Worm (Caenorhabditis elegans): ENCODE data around the gene vglu-2.

Gene vglu-2

DNA sequence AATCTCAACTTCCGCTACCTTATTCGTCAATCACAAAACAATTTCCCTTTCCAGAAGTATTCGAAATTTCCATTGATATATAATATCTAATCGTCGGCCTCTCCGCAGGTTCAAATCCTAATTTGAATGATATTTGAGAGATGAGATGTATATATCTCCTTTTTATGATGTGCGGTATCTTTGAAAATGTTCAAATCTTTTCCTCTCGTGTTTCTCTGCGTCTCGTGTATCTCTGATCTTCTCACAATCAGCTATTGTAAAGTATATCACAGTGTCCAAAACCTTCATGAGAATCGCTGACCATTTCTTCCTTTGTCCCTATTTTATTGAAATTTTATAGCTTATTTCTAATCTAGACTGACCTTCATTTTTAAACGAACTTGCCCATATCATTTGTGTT, 5.1 kb upstream of the vglu-2 start:
- TF ChIP-seq tbx-37 (GFP tag; conservative IDR thresholded peaks at IDR 0.05) (no peak), aly-1 (tag; optimal IDR thresholded peaks at IDR 0.05) (no peak), scrt-1 (GFP tag; IDR thresholded peaks at IDR 0.05) (no peak), hnd-1 (tag; optimal IDR thresholded peaks at IDR 0.05) (no peak), sea-1 (GFP tag; conservative IDR thresholded peaks at IDR 0.05) (no peak), tra-4 (tag; optimal IDR thresholded peaks at IDR 0.05) (no peak), hmg-4 (GFP tag; optimal IDR thresholded peaks at IDR 0.05) (no peak), flt-1 (GFP tag; IDR thresholded peaks at IDR 0.05) (no peak), F13C5.2 (tag; optimal IDR thresholded peaks at IDR 0.05) (no peak), tbx-11 (GFP tag; IDR thresholded peaks at IDR 0.05) (no peak), ceh-13 (GFP tag; optimal IDR thresholded peaks at IDR 0.05) (no peak), B0310.2 (tag; optimal IDR thresholded peaks at IDR 0.05) (no peak), ama-1 (optimal IDR thresholded peaks at IDR 0.05) (no peak), ceh-36 (tag; optimal IDR thresholded peaks at IDR 0.05) (no peak)

DNA sequence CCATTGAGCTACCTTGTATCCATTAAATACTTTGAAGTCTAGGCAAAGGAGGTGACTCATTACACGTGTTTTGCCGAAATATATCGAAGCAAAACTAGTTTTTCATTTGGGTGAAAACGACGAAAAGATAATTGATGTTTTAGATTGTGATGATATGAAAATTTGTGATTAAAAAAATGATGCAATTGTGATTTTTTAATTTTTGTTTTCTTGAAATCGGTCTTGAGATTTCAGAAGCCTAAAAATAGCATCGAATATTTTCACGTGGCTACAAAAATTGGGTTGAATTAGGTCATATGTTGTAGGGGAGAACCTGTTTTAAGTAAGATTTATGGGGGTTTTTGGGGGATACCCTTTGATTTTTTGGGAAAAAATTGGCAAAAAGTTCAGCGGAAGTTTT, 4.4 kb upstream of the vglu-2 start:
- TF ChIP-seq tbx-11 (GFP tag; IDR thresholded peaks at IDR 0.05) (no peak), tra-4 (tag; optimal IDR thresholded peaks at IDR 0.05) (no peak), scrt-1 (GFP tag; IDR thresholded peaks at IDR 0.05) (no peak), hmg-4 (GFP tag; optimal IDR thresholded peaks at IDR 0.05) (no peak), ceh-13 (GFP tag; optimal IDR thresholded peaks at IDR 0.05) (no peak), tbx-37 (GFP tag; conservative IDR thresholded peaks at IDR 0.05) (no peak), aly-1 (tag; optimal IDR thresholded peaks at IDR 0.05) (no peak), flt-1 (GFP tag; IDR thresholded peaks at IDR 0.05) (no peak), B0310.2 (tag; optimal IDR thresholded peaks at IDR 0.05) (no peak), pes-1 (GFP tag; IDR thresholded peaks at IDR 0.05) (no peak), ceh-36 (tag; optimal IDR thresholded peaks at IDR 0.05) (no peak), sea-1 (GFP tag; conservative IDR thresholded peaks at IDR 0.05) (no peak), hnd-1 (tag; optimal IDR thresholded peaks at IDR 0.05) (no peak), ama-1 (optimal IDR thresholded peaks at IDR 0.05) (no peak), ets-7 (tag; optimal IDR thresholded peaks at IDR 0.05) (no peak)

DNA sequence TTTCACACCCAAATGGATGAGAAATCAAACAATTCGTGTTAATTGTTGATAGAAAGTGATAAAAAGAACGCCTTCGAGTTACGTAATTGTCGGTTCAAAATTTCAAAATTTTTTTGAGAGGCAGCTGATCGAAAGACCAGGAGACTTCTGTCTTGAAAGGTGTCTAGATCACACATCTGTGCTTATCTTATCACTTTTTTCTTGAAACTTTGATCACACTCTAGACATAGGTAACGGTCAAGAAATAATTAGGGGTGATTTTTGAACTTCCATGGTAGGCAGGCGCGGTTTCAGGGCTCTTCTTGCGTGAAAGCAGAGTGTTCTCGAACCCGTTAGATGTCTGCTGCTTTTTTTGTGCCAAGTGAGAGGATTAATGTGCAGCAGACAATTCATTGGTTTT, 1.6 kb upstream of the vglu-2 start:
- TF ChIP-seq B0310.2 (tag; optimal IDR thresholded peaks at IDR 0.05): no peak
- TF ChIP-seq tbx-37 (GFP tag; conservative IDR thresholded peaks at IDR 0.05): no peak
- no peak for TF ChIP-seq ceh-36 (tag; optimal IDR thresholded peaks at IDR 0.05)
- no peak for TF ChIP-seq tra-4 (tag; optimal IDR thresholded peaks at IDR 0.05)
- TF ChIP-seq sea-1 (GFP tag; conservative IDR thresholded peaks at IDR 0.05): no peak
- TF ChIP-seq flt-1 (GFP tag; IDR thresholded peaks at IDR 0.05): no peak
- TF ChIP-seq scrt-1 (GFP tag; IDR thresholded peaks at IDR 0.05): no peak
- no peak for TF ChIP-seq ama-1 (optimal IDR thresholded peaks at IDR 0.05)
- no peak for TF ChIP-seq pes-1 (GFP tag; IDR thresholded peaks at IDR 0.05)
- no peak for TF ChIP-seq hnd-1 (tag; optimal IDR thresholded peaks at IDR 0.05)
- TF ChIP-seq F13C5.2 (tag; optimal IDR thresholded peaks at IDR 0.05): no peak
- no peak for TF ChIP-seq tbx-11 (GFP tag; IDR thresholded peaks at IDR 0.05)
- TF ChIP-seq hmbx-1 (tag; optimal IDR thresholded peaks at IDR 0.05): no peak
- TF ChIP-seq hmg-4 (GFP tag; optimal IDR thresholded peaks at IDR 0.05): no peak
- TF ChIP-seq aly-1 (tag; optimal IDR thresholded peaks at IDR 0.05): no peak
- TF ChIP-seq ceh-13 (GFP tag; optimal IDR thresholded peaks at IDR 0.05): no peak
- no peak for TF ChIP-seq ets-7 (tag; optimal IDR thresholded peaks at IDR 0.05)

ce11 chrIII:10293946-10294345, 991 bp upstream of the vglu-2 start:
- TF ChIP-seq F13C5.2 (tag; optimal IDR thresholded peaks at IDR 0.05) (no peak), ceh-36 (tag; optimal IDR thresholded peaks at IDR 0.05) (no peak), B0310.2 (tag; optimal IDR thresholded peaks at IDR 0.05) (no peak), hmg-4 (GFP tag; optimal IDR thresholded peaks at IDR 0.05) (no peak), ceh-13 (GFP tag; optimal IDR thresholded peaks at IDR 0.05) (no peak), tra-4 (tag; optimal IDR thresholded peaks at IDR 0.05) (no peak), hmbx-1 (tag; optimal IDR thresholded peaks at IDR 0.05) (no peak), flt-1 (GFP tag; IDR thresholded peaks at IDR 0.05) (no peak), ama-1 (optimal IDR thresholded peaks at IDR 0.05) (no peak), sea-1 (GFP tag; conservative IDR thresholded peaks at IDR 0.05) (no peak), tbx-11 (GFP tag; IDR thresholded peaks at IDR 0.05) (no peak), scrt-1 (GFP tag; IDR thresholded peaks at IDR 0.05) (no peak), hnd-1 (tag; optimal IDR thresholded peaks at IDR 0.05) (no peak), pes-1 (GFP tag; IDR thresholded peaks at IDR 0.05) (no peak), ets-7 (tag; optimal IDR thresholded peaks at IDR 0.05) (no peak), tbx-37 (GFP tag; conservative IDR thresholded peaks at IDR 0.05) (no peak), aly-1 (tag; optimal IDR thresholded peaks at IDR 0.05) (no peak)

- TF ChIP-seq tbx-11 (GFP tag; IDR thresholded peaks at IDR 0.05) (no peak), hmbx-1 (tag; optimal IDR thresholded peaks at IDR 0.05) (no peak), hmg-4 (GFP tag; optimal IDR thresholded peaks at IDR 0.05) (no peak), ceh-36 (tag; optimal IDR thresholded peaks at IDR 0.05) (no peak), ceh-13 (GFP tag; optimal IDR thresholded peaks at IDR 0.05) (no peak), ets-7 (tag; optimal IDR thresholded peaks at IDR 0.05) (no peak), B0310.2 (tag; optimal IDR thresholded peaks at IDR 0.05) (no peak), scrt-1 (GFP tag; IDR thresholded peaks at IDR 0.05) (no peak), flt-1 (GFP tag; IDR thresholded peaks at IDR 0.05) (no peak), sea-1 (GFP tag; conservative IDR thresholded peaks at IDR 0.05) (no peak), tra-4 (tag; optimal IDR thresholded peaks at IDR 0.05) (no peak), aly-1 (tag; optimal IDR thresholded peaks at IDR 0.05) (no peak), hnd-1 (tag; optimal IDR thresholded peaks at IDR 0.05) (no peak), F13C5.2 (tag; optimal IDR thresholded peaks at IDR 0.05) (no peak)
Observed at ce11 chrIII:10296904-10297303, 2.0 kb downstream of the vglu-2 start.

DNA sequence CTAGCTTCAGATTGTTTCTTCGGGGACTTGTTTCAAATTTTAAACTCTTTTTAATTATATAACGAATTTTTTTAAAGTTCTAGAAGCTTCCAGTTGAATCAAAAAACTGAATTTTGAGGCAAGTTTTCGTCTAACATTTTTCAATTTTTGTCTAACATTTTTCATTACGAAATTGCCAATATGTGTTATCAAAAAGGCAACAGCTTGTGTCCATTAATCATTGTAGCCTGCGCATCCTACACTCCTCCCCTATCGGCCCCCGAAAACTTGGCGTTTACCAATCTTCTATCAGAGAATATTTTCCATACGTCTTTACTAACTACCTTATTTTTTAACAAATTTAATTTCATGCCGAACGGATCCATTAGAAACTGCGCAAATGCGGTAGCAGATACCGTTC, 5.1 kb downstream of the vglu-2 start, which contains the start of gene vglu-3:
Gene vglu-3 (plus strand): TSS at position 301 of the 400 bp plus-strand sequence.
- TF ChIP-seq ets-7 (tag; optimal IDR thresholded peaks at IDR 0.05) (no peak), ceh-13 (GFP tag; optimal IDR thresholded peaks at IDR 0.05) (no peak), aly-1 (tag; optimal IDR thresholded peaks at IDR 0.05) (no peak), sea-1 (GFP tag; conservative IDR thresholded peaks at IDR 0.05) (no peak), flt-1 (GFP tag; IDR thresholded peaks at IDR 0.05) (no peak), hmg-4 (GFP tag; optimal IDR thresholded peaks at IDR 0.05) (no peak), tra-4 (tag; optimal IDR thresholded peaks at IDR 0.05) (no peak), scrt-1 (GFP tag; IDR thresholded peaks at IDR 0.05) (no peak), B0310.2 (tag; optimal IDR thresholded peaks at IDR 0.05) (no peak), pes-1 (GFP tag; IDR thresholded peaks at IDR 0.05) (no peak), F13C5.2 (tag; optimal IDR thresholded peaks at IDR 0.05) (no peak), tbx-11 (GFP tag; IDR thresholded peaks at IDR 0.05) (no peak), hnd-1 (tag; optimal IDR thresholded peaks at IDR 0.05) (no peak), hmbx-1 (tag; optimal IDR thresholded peaks at IDR 0.05) (no peak), tbx-37 (GFP tag; conservative IDR thresholded peaks at IDR 0.05) (no peak), ceh-36 (tag; optimal IDR thresholded peaks at IDR 0.05) (no peak), ama-1 (optimal IDR thresholded peaks at IDR 0.05) (no peak)

Data from whole organism, early embryonic.